Worm (Caenorhabditis elegans): Measurements from ENCODE around the gene K05F6.10.

- TF ChIP-seq unc-39 (tag; optimal IDR thresholded peaks at IDR 0.05) (no peak), nhr-11 (tag; optimal IDR thresholded peaks at IDR 0.05) (no peak), pqm-1 (tag; optimal IDR thresholded peaks at IDR 0.05) (no peak), zag-1 (tag; optimal IDR thresholded peaks at IDR 0.05) (no peak), ztf-4 (tag; optimal IDR thresholded peaks at IDR 0.05) (no peak), skn-1 (tag; optimal IDR thresholded peaks at IDR 0.05) (no peak), elt-1 (tag; optimal IDR thresholded peaks at IDR 0.05) (no peak), nhr-76 (tag; optimal IDR thresholded peaks at IDR 0.05) (no peak), ama-1 (optimal IDR thresholded peaks at IDR 0.05) (no peak), nhr-23 (tag; optimal IDR thresholded peaks at IDR 0.05) (no peak)
Measured at ce11 chrII:1613972-1614371, 38.0 kb upstream of the K05F6.10 start, which contains the start of gene fbxa-164.

All from whole organism, L3 larva.